Worm (Caenorhabditis elegans) whole organism, L2 larva: ENCODE measurements around the gene H37A05.4.

Experiments used
- aly-2 ChIP-seq: fragments of 150-350 bp; optimal IDR thresholded peaks from 2 replicates; lab custom pipeline; 2014; ENCODE audit warnings: missing biosample characterization, missing genetic modification characterization
- ama-1 ChIP-seq: fragments of 150-350 bp; optimal IDR thresholded peaks from 2 replicates; lab custom pipeline; 2018; ENCODE audit warnings: inconsistent platforms
- elt-1 ChIP-seq: fragments of 150-350 bp; optimal IDR thresholded peaks from 2 replicates; lab custom pipeline; 2014; ENCODE audit warnings: missing biosample characterization, missing genetic modification characterization
- fos-1 ChIP-seq: fragments of 150-350 bp; optimal IDR thresholded peaks from 2 replicates; lab custom pipeline; 2014; ENCODE audit warnings: missing biosample characterization, missing genetic modification characterization
- lsy-2 ChIP-seq, 2 experiments: fragments of 150-350 bp in 1 of 2; sonication (generic microtip) in 1 of 2; optimal IDR thresholded peaks; 2 replicates each; lab custom pipeline; 2014 to 2017; ENCODE audit warnings: missing biosample characterization in 2 of 2, missing genetic modification characterization in 2 of 2
- mdl-1 ChIP-seq, 2 experiments: fragments of 150-350 bp in 1 of 2; sonication (generic microtip) in 1 of 2; optimal IDR thresholded peaks; 2 replicates each; lab custom pipeline; 2017; ENCODE audit warnings: missing biosample characterization in 2 of 2, missing genetic modification characterization in 2 of 2
- nhr-77 ChIP-seq: fragments of 150-350 bp; optimal IDR thresholded peaks from 2 replicates; lab custom pipeline; 2014; ENCODE audit warnings: missing biosample characterization, missing genetic modification characterization
- skn-1 ChIP-seq: sonication (generic microtip); optimal IDR thresholded peaks from 2 replicates; lab custom pipeline; 2017; ENCODE audit warnings: missing biosample characterization, missing genetic modification characterization
- unc-62 ChIP-seq: fragments of 150-350 bp; optimal IDR thresholded peaks from 2 replicates; lab custom pipeline; 2014; ENCODE audit warnings: missing biosample characterization, missing genetic modification reagents, missing genetic modification characterization
- ztf-4 ChIP-seq: fragments of 150-350 bp; optimal IDR thresholded peaks from 2 replicates; lab custom pipeline; 2014; ENCODE audit warnings: missing biosample characterization, missing genetic modification characterization

ce11 chrV:13669170-13669569 is 19.6 kb upstream of the H37A05.4 start:
- TF ChIP-seq mdl-1 (tag; optimal IDR thresholded peaks at IDR 0.05; lab: Kevin White, UChicago) (no peak), elt-1 (tag; lab: Kevin White, UChicago) (no peak), lsy-2 (tag; optimal IDR thresholded peaks at IDR 0.05; lab: Kevin White, UChicago) (no peak), unc-62 (no peak), aly-2 (tag; lab: Kevin White, UChicago) (no peak), ztf-4 (tag; lab: Kevin White, UChicago) (no peak), ama-1 (no peak), skn-1 (tag; lab: Kevin White, UChicago) (no peak), nhr-77 (tag; lab: Kevin White, UChicago) (no peak), fos-1 (tag; lab: Kevin White, UChicago) (no peak)
